Fruit fly (Drosophila melanogaster) whole organism, embryonic: Measurements from ENCODE around the gene CG14252.
A peak's percentile ranks its signal among the peaks of the same experiment; 100 is the strongest.

Experiments
- Awh ChIP-seq: fragments of 200-800 bp; sonication (Bioruptor generic); IDR thresholded peaks from 2 replicates; pipeline ENCODE4, ENCODE4 v1.3.6; 2022; ENCODE audit warnings: missing biosample characterization, missing genetic modification characterization
- BEAF-32 ChIP-seq: fragments of 200-800 bp; sonication (Bioruptor generic); optimal IDR thresholded peaks from 3 replicates; lab custom pipeline; 2017; ENCODE audit warnings: missing biosample characterization, missing genetic modification characterization, mild to moderate bottlenecking, moderate library complexity, missing genetic modification reagents
- Bgb ChIP-seq: fragments of 200-800 bp; sonication (Bioruptor generic); IDR thresholded peaks from 2 replicates; pipeline ENCODE4 v1.3.6; 2022; ENCODE audit warnings: missing biosample characterization, missing genetic modification characterization; ENCODE audit not compliant: partially characterized antibody
- BtbVII ChIP-seq: fragments of 200-800 bp; sonication (Bioruptor generic); optimal IDR thresholded peaks from 3 replicates; lab custom pipeline; 2017; ENCODE audit warnings: missing biosample characterization, mild to moderate bottlenecking, missing genetic modification characterization
- CG10543 ChIP-seq: fragments of 200-800 bp; sonication (Bioruptor generic); optimal IDR thresholded peaks from 3 replicates; lab custom pipeline; 2017; ENCODE audit warnings: missing biosample characterization, mild to moderate bottlenecking, missing genetic modification characterization, moderate library complexity
- CG12769 ChIP-seq: fragments of 200-800 bp; sonication (Bioruptor generic); optimal IDR thresholded peaks from 2 replicates; lab custom pipeline; 2019; ENCODE audit warnings: missing biosample characterization, mild to moderate bottlenecking, missing genetic modification characterization, moderate library complexity
- CG17385 ChIP-seq: fragments of 200-800 bp; sonication (Bioruptor generic); optimal IDR thresholded peaks from 3 replicates; lab custom pipeline; 2018; ENCODE audit warnings: missing biosample characterization, mild to moderate bottlenecking, missing genetic modification characterization
- CG2199 ChIP-seq: fragments of 200-800 bp; sonication (Bioruptor generic); IDR thresholded peaks from 3 replicates; pipeline ENCODE4 v1.3.6; 2022; ENCODE audit warnings: missing biosample characterization, missing genetic modification characterization
- CG31365 ChIP-seq: fragments of 200-800 bp; sonication (Bioruptor generic); optimal IDR thresholded peaks from 2 replicates; lab custom pipeline; 2018; ENCODE audit warnings: missing biosample characterization, mild to moderate bottlenecking, missing genetic modification characterization
- CG3281 ChIP-seq: fragments of 200-800 bp; sonication (Bioruptor generic); optimal IDR thresholded peaks from 3 replicates; lab custom pipeline; 2017; ENCODE audit warnings: missing biosample characterization, mild to moderate bottlenecking, missing genetic modification characterization
- CG34224 ChIP-seq: fragments of 200-800 bp; sonication (Bioruptor generic); IDR thresholded peaks from 3 replicates; pipeline ENCODE4 v1.3.6; 2022; ENCODE audit warnings: missing biosample characterization, missing genetic modification characterization; ENCODE audit not compliant: partially characterized antibody
- CG34376 ChIP-seq: fragments of 200-800 bp; sonication (Bioruptor generic); optimal IDR thresholded peaks from 2 replicates; lab custom pipeline; 2018; ENCODE audit warnings: missing biosample characterization, mild to moderate bottlenecking, missing genetic modification characterization
- CG34422 ChIP-seq: fragments of 200-800 bp; sonication (Bioruptor generic); IDR thresholded peaks from 3 replicates; pipeline ENCODE4 v1.3.6; 2022; ENCODE audit warnings: missing biosample characterization, missing genetic modification characterization
- CG4360 ChIP-seq: fragments of 200-800 bp; sonication (Bioruptor generic); IDR thresholded peaks from 2 replicates; pipeline ENCODE4 v1.3.6; 2022; ENCODE audit warnings: missing biosample characterization, missing genetic modification characterization
- CG6854 ChIP-seq: fragments of 200-800 bp; sonication (Bioruptor generic); optimal IDR thresholded peaks from 3 replicates; lab custom pipeline; 2017; ENCODE audit warnings: missing biosample characterization, mild to moderate bottlenecking, missing genetic modification characterization
- Dbx ChIP-seq: fragments of 200-800 bp; sonication (Bioruptor generic); IDR thresholded peaks from 3 replicates; pipeline ENCODE4 v1.3.6; 2022; ENCODE audit warnings: missing biosample characterization, missing genetic modification characterization
- Dll ChIP-seq: fragments of 200-800 bp; sonication (Bioruptor generic); IDR thresholded peaks from 4 replicates; pipeline ENCODE4 v1.3.6; 2022; ENCODE audit warnings: missing biosample characterization, missing genetic modification characterization; ENCODE audit not compliant: partially characterized antibody
- Eip74EF ChIP-seq, 2 experiments: fragments of 200-800 bp in 1 of 2; fragments of >200 bp in 1 of 2; sonication (Bioruptor generic) in 1 of 2; optimal IDR thresholded peaks; 2 replicates each; lab custom pipeline; 2017 to 2019; ENCODE audit warnings: missing biosample characterization in 2 of 2, missing genetic modification characterization in 2 of 2, mild to moderate bottlenecking in 1 of 2, moderate library complexity in 1 of 2
- Fer1 ChIP-seq: fragments of 200-800 bp; sonication (Bioruptor generic); optimal IDR thresholded peaks from 2 replicates; lab custom pipeline; 2017; ENCODE audit warnings: missing biosample characterization, mild to moderate bottlenecking, missing genetic modification characterization
- Hmr ChIP-seq: fragments of 200-800 bp; sonication (Bioruptor generic); optimal IDR thresholded peaks from 3 replicates; lab custom pipeline; 2017; ENCODE audit warnings: mild to moderate bottlenecking, missing biosample characterization, missing genetic modification reagents, missing genetic modification characterization
- Hr78 ChIP-seq, 2 experiments: fragments of 200-800 bp in 1 of 2; fragments of >200 bp in 1 of 2; sonication (Bioruptor generic) in 1 of 2; optimal IDR thresholded peaks; 2 replicates each; lab custom pipeline; 2017 to 2019; ENCODE audit warnings: missing biosample characterization in 2 of 2, missing genetic modification characterization in 2 of 2, mild to moderate bottlenecking in 1 of 2, moderate library complexity in 1 of 2
- Jarid2 ChIP-seq: fragments of 200-800 bp; sonication (Bioruptor generic); optimal IDR thresholded peaks from 3 replicates; lab custom pipeline; 2017; ENCODE audit warnings: mild to moderate bottlenecking, missing biosample characterization, missing genetic modification reagents, missing genetic modification characterization
- Med ChIP-seq: fragments of 200-800 bp; sonication (Bioruptor generic); peaks from one replicate; lab custom pipeline; 2016; ENCODE audit warnings: missing biosample characterization, missing genetic modification characterization, mild to moderate bottlenecking, inconsistent platforms, moderate library complexity
- NFAT ChIP-seq: fragments of 200-800 bp; sonication (Bioruptor generic); IDR thresholded peaks from 2 replicates; pipeline ENCODE4 v1.3.6; 2022; ENCODE audit warnings: missing biosample characterization, missing genetic modification characterization
- Nf-YA ChIP-seq: fragments of 200-800 bp; sonication (Bioruptor generic); IDR thresholded peaks from 2 replicates; pipeline ENCODE4 v1.3.6; 2022; ENCODE audit warnings: missing biosample characterization, missing genetic modification characterization
- Rfx ChIP-seq: fragments of 200-800 bp; sonication (Bioruptor generic); IDR thresholded peaks from 2 replicates; pipeline ENCODE4 v1.3.6; 2022; ENCODE audit warnings: missing biosample characterization, missing genetic modification characterization
- Trl ChIP-seq, 3 experiments: fragments of >200 bp in 2 of 3; fragments of 200-800 bp in 1 of 3; sonication (Bioruptor generic) in 1 of 3; optimal IDR thresholded peaks; 2 replicates in 1 of 3; 3 replicates in 2 of 3; lab custom pipeline; 2016 to 2017; ENCODE audit warnings: missing biosample characterization in 1 of 3, missing genetic modification characterization in 1 of 3
- YL-1 ChIP-seq: fragments of 200-800 bp; sonication (Bioruptor generic); optimal IDR thresholded peaks from 3 replicates; lab custom pipeline; 2017; ENCODE audit warnings: missing biosample characterization, mild to moderate bottlenecking, missing genetic modification characterization
- ab ChIP-seq: fragments of 200-800 bp; sonication (Bioruptor generic); optimal IDR thresholded peaks from 2 replicates; lab custom pipeline; 2016; ENCODE audit warnings: missing biosample characterization, missing genetic modification characterization
- amos ChIP-seq: fragments of 200-800 bp; sonication (Bioruptor generic); IDR thresholded peaks from 2 replicates; pipeline ENCODE4 v1.3.6; 2022; ENCODE audit warnings: missing biosample characterization, missing genetic modification characterization; ENCODE audit not compliant: partially characterized antibody
- ato ChIP-seq: fragments of 200-800 bp; sonication (Bioruptor generic); IDR thresholded peaks from 2 replicates; pipeline ENCODE4 v1.3.6; 2022; ENCODE audit warnings: missing biosample characterization, missing genetic modification characterization; ENCODE audit not compliant: partially characterized antibody
- chm ChIP-seq: fragments of 200-800 bp; sonication (Bioruptor generic); IDR thresholded peaks from 2 replicates; pipeline ENCODE4 v1.3.6; 2022; ENCODE audit warnings: missing biosample characterization, missing genetic modification characterization
- ftz-f1 ChIP-seq: fragments of 200-800 bp; sonication (Bioruptor generic); optimal IDR thresholded peaks from 2 replicates; lab custom pipeline; 2016; ENCODE audit warnings: missing biosample characterization, missing genetic modification characterization
- ind ChIP-seq: fragments of 200-800 bp; sonication (Bioruptor generic); optimal IDR thresholded peaks from 3 replicates; lab custom pipeline; 2016; ENCODE audit warnings: missing biosample characterization, missing genetic modification characterization
- lbe ChIP-seq: fragments of 200-800 bp; sonication (Bioruptor generic); optimal IDR thresholded peaks from 2 replicates; lab custom pipeline; 2016; ENCODE audit warnings: missing biosample characterization, mild to moderate bottlenecking, missing genetic modification characterization
- mirr ChIP-seq: fragments of 200-800 bp; sonication (Bioruptor generic); optimal IDR thresholded peaks from 3 replicates; lab custom pipeline; 2018; ENCODE audit warnings: missing biosample characterization, mild to moderate bottlenecking, missing genetic modification characterization
- oc ChIP-seq: fragments of 200-800 bp; sonication (Bioruptor generic); optimal IDR thresholded peaks from 2 replicates; lab custom pipeline; 2018; ENCODE audit warnings: missing biosample characterization, mild to moderate bottlenecking, missing genetic modification characterization, moderate library complexity
- pb ChIP-seq: fragments of 200-800 bp; sonication (Bioruptor generic); optimal IDR thresholded peaks from 3 replicates; lab custom pipeline; 2016; ENCODE audit warnings: missing biosample characterization, missing genetic modification characterization
- pfk ChIP-seq: fragments of 200-800 bp; sonication (Bioruptor generic); optimal IDR thresholded peaks from 2 replicates; lab custom pipeline; 2018; ENCODE audit warnings: missing biosample characterization, mild to moderate bottlenecking, missing genetic modification characterization, moderate library complexity
- sc ChIP-seq, 3 experiments: fragments of >200 bp in 2 of 3; fragments of 200-800 bp in 1 of 3; sonication (Bioruptor generic) in 1 of 3; optimal IDR thresholded peaks; 2 replicates in 2 of 3; 3 replicates in 1 of 3; lab custom pipeline; 2017; ENCODE audit warnings: mild to moderate bottlenecking in 1 of 3, missing biosample characterization in 1 of 3, missing genetic modification characterization in 1 of 3, missing genetic modification reagents in 1 of 3
- sd ChIP-seq: fragments of 200-800 bp; sonication (Bioruptor generic); optimal IDR thresholded peaks from 3 replicates; lab custom pipeline; 2018; ENCODE audit warnings: missing biosample characterization, mild to moderate bottlenecking, missing genetic modification characterization, moderate library complexity
- sens ChIP-seq: fragments of 200-800 bp; sonication (Bioruptor generic); peaks from one replicate; lab custom pipeline; 2016; ENCODE audit warnings: missing biosample characterization, missing genetic modification characterization
- sna ChIP-seq: fragments of 200-800 bp; sonication (Bioruptor generic); IDR thresholded peaks from 2 replicates; pipeline ENCODE4 v1.3.6; 2022; ENCODE audit warnings: missing biosample characterization, missing genetic modification characterization; ENCODE audit not compliant: partially characterized antibody
- so ChIP-seq: fragments of 200-800 bp; sonication (Bioruptor generic); IDR thresholded peaks from 3 replicates; pipeline ENCODE4 v1.3.6; 2022; ENCODE audit warnings: missing biosample characterization, missing genetic modification characterization
- sob ChIP-seq: fragments of 200-800 bp; sonication (Bioruptor generic); IDR thresholded peaks from 2 replicates; pipeline ENCODE4 v1.3.6; 2022; ENCODE audit warnings: missing biosample characterization, missing genetic modification characterization
- sug ChIP-seq: fragments of 200-800 bp; optimal IDR thresholded peaks from 2 replicates; lab custom pipeline; 2019; ENCODE audit warnings: missing biosample characterization, mild to moderate bottlenecking, missing genetic modification characterization, moderate library complexity
- usp ChIP-seq: fragments of >200 bp; optimal IDR thresholded peaks from 2 replicates; lab custom pipeline; 2017; ENCODE audit warnings: missing biosample characterization, missing genetic modification characterization

The CG14252 gene

DNA sequence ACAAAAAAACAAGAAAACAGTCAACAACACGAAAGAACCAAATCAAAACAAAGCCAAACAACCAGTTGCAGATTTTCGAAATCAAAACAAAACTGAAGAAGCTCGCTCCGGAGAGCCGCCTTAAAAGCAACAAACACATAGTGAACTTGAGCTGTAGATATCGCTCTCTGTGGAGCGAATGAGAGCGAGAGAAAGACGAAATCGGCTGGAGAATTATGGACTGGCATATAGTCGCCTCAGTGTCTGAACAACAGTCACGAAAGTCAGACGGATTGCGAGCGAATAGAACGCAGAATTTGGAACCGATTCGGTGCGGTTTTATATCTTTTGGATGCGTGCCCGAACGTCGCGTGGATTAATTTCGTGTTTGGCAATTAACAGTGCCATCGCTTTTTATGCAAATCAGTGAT is 35.0 kb downstream of the CG14252 start (continued):
- peak; percentile 24 for TF ChIP-seq CG17385 (GFP tag; lab: Kevin White, UChicago)
- TF ChIP-seq lbe (GFP tag; lab: Kevin White, UChicago): peak; percentile 32
- TF ChIP-seq CG2199 (GFP tag; lab: Robert Waterston, UW): 0 out of 3 replicates have a peak, but pooled peaks have one; percentile 52
- TF ChIP-seq Hmr (GFP tag; lab: Kevin White, UChicago): peak; percentile 15
- TF ChIP-seq pfk (GFP tag; lab: Kevin White, UChicago): no peak
- peak; percentile 47; the same call in 1 of the 3 replicates for TF ChIP-seq CG34422 (GFP tag; lab: Robert Waterston, UW)
- peak; percentile 49 for TF ChIP-seq CG12769 (tag; lab: Kevin White, UChicago)
- peak; percentile 9 for TF ChIP-seq BEAF-32 (GFP tag; lab: Kevin White, UChicago)
- TF ChIP-seq Rfx (GFP tag; lab: Robert Waterston, UW): peak; percentile 46; the same call in 1 of the 2 replicates
- TF ChIP-seq sob (GFP tag; lab: Robert Waterston, UW): peak; percentile 32; the same call in 1 of the 2 replicates
- TF ChIP-seq usp (GFP tag; lab: Kevin White, UChicago): no peak
- no peak for TF ChIP-seq ato (GFP tag; lab: Robert Waterston, UW)
- peak; percentile 89 for TF ChIP-seq CG4360 (GFP tag; lab: Robert Waterston, UW)
- peak in 1 of 2 experiments; percentile 33 for TF ChIP-seq Eip74EF (GFP tag; optimal IDR thresholded peaks at IDR 0.05; lab: Kevin White, UChicago)
- TF ChIP-seq CG31365: no peak
- TF ChIP-seq mirr: peak; percentile 47
- TF ChIP-seq Awh (GFP tag; lab: Robert Waterston, UW): peak; percentile 58; the same call in 1 of the 2 replicates
- peak; percentile 57; the same call in 1 of the 2 replicates for TF ChIP-seq chm (GFP tag; lab: Robert Waterston, UW)
- TF ChIP-seq sug (tag; lab: Kevin White, UChicago): peak; percentile 54
- TF ChIP-seq ab: peak; percentile 12
- TF ChIP-seq CG10543 (GFP tag; lab: Kevin White, UChicago): peak; percentile 54
- peak; percentile 84 for TF ChIP-seq oc (tag; lab: Kevin White, UChicago)
- TF ChIP-seq CG34224: peak; percentile 36; the same call in 1 of the 3 replicates
- peak; percentile 83 for TF ChIP-seq Med (GFP tag; lab: Kevin White, UChicago)
- TF ChIP-seq Nf-YA: no peak
- TF ChIP-seq so (GFP tag; lab: Robert Waterston, UW): peak; percentile 71; the same call in 1 of the 3 replicates
- TF ChIP-seq pb: peak; percentile 19
- peak; percentile 48; the same call in 1 of the 2 replicates for TF ChIP-seq amos (GFP tag; lab: Robert Waterston, UW)
- 0 out of 4 replicates have a peak, but pooled peaks have one; percentile 15 for TF ChIP-seq Dll
- TF ChIP-seq sd (tag; lab: Kevin White, UChicago): peak; percentile 74
- peak; percentile 72 to 97 for TF ChIP-seq Trl (optimal IDR thresholded peaks at IDR 0.05; lab: Kevin White, UChicago)
- no peak for TF ChIP-seq Trl (GFP tag; optimal IDR thresholded peaks at IDR 0.05; lab: Kevin White, UChicago)
- peak; percentile 37 for TF ChIP-seq Fer1
- TF ChIP-seq NFAT (GFP tag; lab: Robert Waterston, UW): peak; percentile 39; the same call in 1 of the 2 replicates
- TF ChIP-seq BtbVII (GFP tag; lab: Kevin White, UChicago): peak; percentile 1
- TF ChIP-seq Dbx (GFP tag; lab: Robert Waterston, UW): peak; percentile 53; the same call in 2 of the 3 replicates
- peak; percentile 83 for TF ChIP-seq ftz-f1 (GFP tag; lab: Kevin White, UChicago)
- TF ChIP-seq Bgb: peak; percentile 37; the same call in 1 of the 2 replicates
- peak in 1 of 2 experiments; percentile 43 for TF ChIP-seq Hr78 (GFP tag; optimal IDR thresholded peaks at IDR 0.05; lab: Kevin White, UChicago)
- TF ChIP-seq CG3281 (GFP tag; lab: Kevin White, UChicago): peak; percentile 48
- TF ChIP-seq Jarid2: peak; percentile 88
- peak; percentile 49 for TF ChIP-seq CG6854
- peak; percentile 66 for TF ChIP-seq CG34376 (GFP tag; lab: Kevin White, UChicago)
- no peak for TF ChIP-seq YL-1 (GFP tag; lab: Kevin White, UChicago)
- peak; percentile 56 for TF ChIP-seq sens (GFP tag; lab: Kevin White, UChicago)
- no peak for TF ChIP-seq ind (GFP tag; lab: Kevin White, UChicago)
- 0 out of 2 replicates have a peak, but pooled peaks have one; percentile 31 for TF ChIP-seq sna (GFP tag; lab: Robert Waterston, UW)
- TF ChIP-seq sc (optimal IDR thresholded peaks at IDR 0.05; lab: Kevin White, UChicago): no peak
- TF ChIP-seq sc (GFP tag; optimal IDR thresholded peaks at IDR 0.05; lab: Kevin White, UChicago): no peak
